Fruit fly (Drosophila melanogaster) whole organism, embryonic: ENCODE data around the gene CG8460.

Experiments
- BtbVII ChIP-seq: fragments of 200-800 bp; sonication (Bioruptor generic); optimal IDR thresholded peaks from 3 replicates; lab custom pipeline; 2017; ENCODE audit warnings: missing biosample characterization, mild to moderate bottlenecking, missing genetic modification characterization
- CG10979 ChIP-seq: fragments of 200-800 bp; sonication (Bioruptor generic); optimal IDR thresholded peaks from 2 replicates; lab custom pipeline; 2018; ENCODE audit warnings: missing biosample characterization, mild to moderate bottlenecking, missing genetic modification characterization, moderate library complexity
- CG11560 ChIP-seq: fragments of 200-800 bp; sonication (Bioruptor generic); IDR thresholded peaks from 3 replicates; pipeline ENCODE4 v1.3.6; 2022; ENCODE audit warnings: missing biosample characterization, missing genetic modification characterization
- CG12769 ChIP-seq: fragments of 200-800 bp; sonication (Bioruptor generic); optimal IDR thresholded peaks from 2 replicates; lab custom pipeline; 2019; ENCODE audit warnings: missing biosample characterization, mild to moderate bottlenecking, missing genetic modification characterization, moderate library complexity
- CG12942 ChIP-seq: fragments of 200-800 bp; sonication (Bioruptor generic); optimal IDR thresholded peaks from 3 replicates; lab custom pipeline; 2016; ENCODE audit warnings: missing biosample characterization, missing genetic modification characterization
- CG13624 ChIP-seq: fragments of 200-800 bp; sonication (Bioruptor generic); optimal IDR thresholded peaks from 2 replicates; lab custom pipeline; 2016; ENCODE audit warnings: missing biosample characterization, missing genetic modification characterization
- CG13894 ChIP-seq: fragments of 200-800 bp; sonication (Bioruptor generic); optimal IDR thresholded peaks from 3 replicates; lab custom pipeline; 2018; ENCODE audit warnings: missing biosample characterization, mild to moderate bottlenecking, missing genetic modification characterization, moderate library complexity
- CG14441 ChIP-seq: fragments of 200-800 bp; sonication (Bioruptor generic); IDR thresholded peaks from 2 replicates; pipeline ENCODE4 v1.3.6; 2022; ENCODE audit warnings: missing biosample characterization, missing genetic modification characterization
- CG1529 ChIP-seq: fragments of 200-800 bp; sonication (Bioruptor generic); optimal IDR thresholded peaks from 3 replicates; lab custom pipeline; 2018; ENCODE audit warnings: missing biosample characterization, missing genetic modification characterization
- CG1647 ChIP-seq: fragments of 200-800 bp; sonication (Bioruptor generic); optimal IDR thresholded peaks from 3 replicates; lab custom pipeline; 2016; ENCODE audit warnings: missing biosample characterization, missing genetic modification characterization
- CG18011 ChIP-seq: fragments of 200-800 bp; sonication (Bioruptor generic); optimal IDR thresholded peaks from 2 replicates; lab custom pipeline; 2017; ENCODE audit warnings: missing biosample characterization, missing genetic modification characterization, mild to moderate bottlenecking, moderate library complexity, missing genotype
- CG2120 ChIP-seq: fragments of 200-800 bp; sonication (Bioruptor generic); optimal IDR thresholded peaks from 3 replicates; lab custom pipeline; 2016; ENCODE audit warnings: missing biosample characterization, missing genetic modification characterization
- CG34376 ChIP-seq: fragments of 200-800 bp; sonication (Bioruptor generic); optimal IDR thresholded peaks from 2 replicates; lab custom pipeline; 2018; ENCODE audit warnings: missing biosample characterization, mild to moderate bottlenecking, missing genetic modification characterization
- CG42726 ChIP-seq: fragments of 200-800 bp; sonication (Bioruptor generic); IDR thresholded peaks from 2 replicates; pipeline ENCODE4 v1.3.6; 2022; ENCODE audit warnings: missing biosample characterization, missing genetic modification characterization; ENCODE audit not compliant: partially characterized antibody
- CG4707 ChIP-seq: fragments of 200-800 bp; sonication (Bioruptor generic); optimal IDR thresholded peaks from 2 replicates; lab custom pipeline; 2018; ENCODE audit warnings: missing biosample characterization, mild to moderate bottlenecking, missing genetic modification characterization, moderate library complexity
- CG5180 ChIP-seq: fragments of 200-800 bp; sonication (Bioruptor generic); optimal IDR thresholded peaks from 3 replicates; lab custom pipeline; 2017; ENCODE audit warnings: missing biosample characterization, missing genetic modification characterization, mild to moderate bottlenecking, moderate library complexity, missing genetic modification reagents
- CG5953 ChIP-seq: fragments of 200-800 bp; sonication (Bioruptor generic); IDR thresholded peaks from 2 replicates; pipeline ENCODE4 v1.3.6; 2022; ENCODE audit warnings: missing biosample characterization, missing genetic modification characterization
- CG8290 ChIP-seq, 3 experiments: fragments of 200-800 bp; sonication (Bioruptor generic); optimal IDR thresholded peaks; 2 replicates each; lab custom pipeline; 2016 to 2019; ENCODE audit warnings: missing biosample characterization in 3 of 3, missing genetic modification characterization in 3 of 3, mild to moderate bottlenecking in 2 of 3, moderate library complexity in 1 of 3
- CG9215 ChIP-seq: fragments of 200-800 bp; sonication (Bioruptor generic); IDR thresholded peaks from 2 replicates; pipeline ENCODE4 v1.3.6; 2022; ENCODE audit warnings: missing biosample characterization, missing genetic modification characterization
- CG9727 ChIP-seq: fragments of 200-800 bp; sonication (Bioruptor generic); optimal IDR thresholded peaks from 3 replicates; lab custom pipeline; 2017; ENCODE audit warnings: missing biosample characterization, mild to moderate bottlenecking, missing genetic modification characterization
- CrebB ChIP-seq: fragments of 200-800 bp; sonication (Bioruptor generic); optimal IDR thresholded peaks from 3 replicates; lab custom pipeline; 2018; ENCODE audit warnings: missing biosample characterization, mild to moderate bottlenecking, missing genetic modification characterization
- Deaf1 ChIP-seq: fragments of 200-800 bp; optimal IDR thresholded peaks from 3 replicates; lab custom pipeline; 2019; ENCODE audit warnings: missing biosample characterization, mild to moderate bottlenecking, missing genetic modification characterization, moderate library complexity
- Dek ChIP-seq: fragments of 200-800 bp; sonication (Bioruptor generic); optimal IDR thresholded peaks from 3 replicates; lab custom pipeline; 2019; ENCODE audit warnings: missing biosample characterization, mild to moderate bottlenecking, missing genetic modification characterization, moderate library complexity
- H15 ChIP-seq: fragments of 200-800 bp; sonication (Bioruptor generic); IDR thresholded peaks from 3 replicates; pipeline ENCODE4 v1.3.6; 2022; ENCODE audit warnings: missing biosample characterization, missing genetic modification characterization
- Med ChIP-seq: fragments of 200-800 bp; sonication (Bioruptor generic); peaks from one replicate; lab custom pipeline; 2016; ENCODE audit warnings: missing biosample characterization, missing genetic modification characterization, mild to moderate bottlenecking, inconsistent platforms, moderate library complexity
- NK7.1 ChIP-seq: fragments of 200-800 bp; sonication (Bioruptor generic); optimal IDR thresholded peaks from 3 replicates; lab custom pipeline; 2016; ENCODE audit warnings: missing biosample characterization, missing genetic modification characterization
- Nf-YB ChIP-seq: fragments of 200-800 bp; sonication (Bioruptor generic); optimal IDR thresholded peaks from 3 replicates; lab custom pipeline; 2019; ENCODE audit warnings: missing biosample characterization, mild to moderate bottlenecking, missing genetic modification characterization, moderate library complexity
- Pdp1 ChIP-seq, 2 experiments: fragments of 200-800 bp; sonication (Bioruptor generic); optimal IDR thresholded peaks; 3 replicates each; lab custom pipeline; 2016; ENCODE audit warnings: missing biosample characterization in 2 of 2, missing genetic modification characterization in 2 of 2, mild to moderate bottlenecking in 1 of 2, moderate library complexity in 1 of 2
- Taf1 ChIP-seq: fragments of 200-800 bp; sonication (Bioruptor generic); IDR thresholded peaks from 2 replicates; pipeline ENCODE4 v1.3.6; 2022; ENCODE audit warnings: missing biosample characterization, missing genetic modification characterization
- Usf ChIP-seq: fragments of 200-800 bp; sonication (Bioruptor generic); optimal IDR thresholded peaks from 2 replicates; lab custom pipeline; 2017; ENCODE audit warnings: missing genotype, missing biosample characterization, missing genetic modification characterization
- Xrp1 ChIP-seq: fragments of 200-800 bp; sonication (Bioruptor generic); IDR thresholded peaks from 2 replicates; pipeline ENCODE4 v1.3.6; 2022; ENCODE audit warnings: missing biosample characterization, missing genetic modification characterization
- ab ChIP-seq: fragments of 200-800 bp; sonication (Bioruptor generic); optimal IDR thresholded peaks from 2 replicates; lab custom pipeline; 2016; ENCODE audit warnings: missing biosample characterization, missing genetic modification characterization
- br ChIP-seq: fragments of >200 bp; optimal IDR thresholded peaks from 2 replicates; lab custom pipeline; 2017
- cas ChIP-seq: fragments of 200-800 bp; sonication (Bioruptor generic); IDR thresholded peaks from 2 replicates; pipeline ENCODE4 v1.3.6; 2022; ENCODE audit warnings: missing biosample characterization, missing genetic modification characterization
- cg ChIP-seq: fragments of 200-800 bp; sonication (Bioruptor generic); optimal IDR thresholded peaks from 3 replicates; lab custom pipeline; 2019; ENCODE audit warnings: missing biosample characterization, mild to moderate bottlenecking, missing genetic modification characterization, moderate library complexity
- chif ChIP-seq, 2 experiments: fragments of 200-800 bp; sonication (Bioruptor generic); optimal IDR thresholded peaks; 3 replicates each; lab custom pipeline; 2016; ENCODE audit warnings: missing biosample characterization in 2 of 2, missing genetic modification characterization in 2 of 2
- ci ChIP-seq: fragments of 200-800 bp; sonication (Bioruptor generic); IDR thresholded peaks from 3 replicates; pipeline ENCODE4 v1.3.6; 2022; ENCODE audit warnings: missing biosample characterization, missing genetic modification characterization
- cwo ChIP-seq: fragments of 200-800 bp; sonication (Bioruptor generic); optimal IDR thresholded peaks from 3 replicates; lab custom pipeline; 2017; ENCODE audit warnings: missing biosample characterization, missing genetic modification characterization, mild to moderate bottlenecking, moderate library complexity, missing genetic modification reagents
- dan ChIP-seq: fragments of 200-800 bp; sonication (Bioruptor generic); IDR thresholded peaks from 2 replicates; pipeline ENCODE4 v1.3.6; 2022; ENCODE audit warnings: missing biosample characterization, missing genetic modification characterization
- dmrt99B ChIP-seq: fragments of 200-800 bp; sonication (Bioruptor generic); optimal IDR thresholded peaks from 2 replicates; lab custom pipeline; 2018; ENCODE audit warnings: missing biosample characterization, mild to moderate bottlenecking, missing genetic modification characterization, moderate library complexity
- maf-S ChIP-seq: fragments of 200-800 bp; sonication (Bioruptor generic); optimal IDR thresholded peaks from 2 replicates; lab custom pipeline; 2016; ENCODE audit warnings: missing biosample characterization, missing genetic modification characterization
- nerfin-1 ChIP-seq: fragments of 200-800 bp; sonication (Bioruptor generic); optimal IDR thresholded peaks from 3 replicates; lab custom pipeline; 2019; ENCODE audit warnings: missing biosample characterization, mild to moderate bottlenecking, missing genetic modification characterization, moderate library complexity
- nom ChIP-seq: fragments of 200-800 bp; sonication (Bioruptor generic); optimal IDR thresholded peaks from 2 replicates; lab custom pipeline; 2017; ENCODE audit warnings: missing biosample characterization, missing genetic modification characterization, mild to moderate bottlenecking, moderate library complexity, missing genetic modification reagents
- oc ChIP-seq: fragments of 200-800 bp; sonication (Bioruptor generic); optimal IDR thresholded peaks from 2 replicates; lab custom pipeline; 2018; ENCODE audit warnings: missing biosample characterization, mild to moderate bottlenecking, missing genetic modification characterization, moderate library complexity
- phol ChIP-seq: fragments of 200-800 bp; sonication (Bioruptor generic); optimal IDR thresholded peaks from 3 replicates; lab custom pipeline; 2018; ENCODE audit warnings: missing biosample characterization, mild to moderate bottlenecking, missing genetic modification characterization, moderate library complexity
- pros ChIP-seq: fragments of 200-800 bp; sonication (Bioruptor generic); optimal IDR thresholded peaks from 3 replicates; lab custom pipeline; 2019; ENCODE audit warnings: missing biosample characterization, mild to moderate bottlenecking, missing genetic modification characterization, moderate library complexity
- pzg ChIP-seq: fragments of 200-800 bp; sonication (Bioruptor generic); optimal IDR thresholded peaks from 3 replicates; lab custom pipeline; 2018; ENCODE audit warnings: missing biosample characterization, mild to moderate bottlenecking, missing genetic modification characterization, moderate library complexity
- rib ChIP-seq: fragments of 200-800 bp; sonication (Bioruptor generic); IDR thresholded peaks from 2 replicates; pipeline ENCODE4 v1.3.6; 2022; ENCODE audit warnings: missing biosample characterization, missing genetic modification characterization
- sqz ChIP-seq: fragments of 200-800 bp; sonication (Bioruptor generic); optimal IDR thresholded peaks from 3 replicates; lab custom pipeline; 2018; ENCODE audit warnings: missing biosample characterization, mild to moderate bottlenecking, missing genetic modification characterization

The CG8460 gene

dm6 chr2L:8196757-8197530, at the start of gene CG8460, which contains the start of gene CG8475 (continued):
- TF ChIP-seq nerfin-1 (tag; lab: Kevin White, UChicago): no peak
- peak; percentile 97 for TF ChIP-seq sqz (GFP tag; lab: Kevin White, UChicago)
- TF ChIP-seq br (lab: Kevin White, UChicago): no peak
- no peak for TF ChIP-seq CG1647 (GFP tag; lab: Kevin White, UChicago)
- TF ChIP-seq CG11560 (tag; lab: Robert Waterston, UW): no peak
- TF ChIP-seq Xrp1 (GFP tag; lab: Robert Waterston, UW): no peak
- TF ChIP-seq Med (GFP tag; lab: Kevin White, UChicago): peak; percentile 70
- TF ChIP-seq CG9727 (GFP tag; lab: Kevin White, UChicago): no peak
- no peak for TF ChIP-seq NK7.1 (GFP tag; lab: Kevin White, UChicago)
- no peak for TF ChIP-seq Taf1 (GFP tag; lab: Robert Waterston, UW)
- no peak for TF ChIP-seq pros (GFP tag; lab: Kevin White, UChicago)
- no peak for TF ChIP-seq cwo (GFP tag; lab: Kevin White, UChicago)
- TF ChIP-seq CG5953: no peak
- no peak for TF ChIP-seq rib (GFP tag; lab: Robert Waterston, UW)
- TF ChIP-seq Nf-YB (GFP tag; lab: Kevin White, UChicago): no peak
- TF ChIP-seq CG42726: no peak
- TF ChIP-seq dan (GFP tag; lab: Robert Waterston, UW): no peak
- no peak for TF ChIP-seq dmrt99B
- no peak for TF ChIP-seq cg (GFP tag; lab: Kevin White, UChicago)
- TF ChIP-seq cas: no peak
- TF ChIP-seq CG4707 (GFP tag; lab: Kevin White, UChicago): no peak
- TF ChIP-seq Dek (tag; lab: Kevin White, UChicago): no peak
- no peak for TF ChIP-seq CG2120 (GFP tag; lab: Kevin White, UChicago)
- peak; percentile 69 for TF ChIP-seq CG9215
- no peak for TF ChIP-seq CG12769 (tag; lab: Kevin White, UChicago)
- TF ChIP-seq CG18011 (GFP tag; lab: Kevin White, UChicago): no peak
- TF ChIP-seq phol (tag; lab: Kevin White, UChicago): no peak
- no peak for TF ChIP-seq ab (GFP tag; lab: Kevin White, UChicago)
- TF ChIP-seq CrebB (tag; lab: Kevin White, UChicago): no peak
- TF ChIP-seq chif (GFP tag; optimal IDR thresholded peaks at IDR 0.05; lab: Kevin White, UChicago): no peak
- no peak for TF ChIP-seq CG10979 (tag; lab: Kevin White, UChicago)
- TF ChIP-seq Usf (GFP tag; lab: Kevin White, UChicago): no peak
- no peak for TF ChIP-seq CG12942
- no peak for TF ChIP-seq CG14441 (GFP tag; lab: Robert Waterston, UW)

- TF ChIP-seq oc (tag; lab: Kevin White, UChicago) (peak; percentile 29), CG13624 (no peak), H15 (GFP tag; lab: Robert Waterston, UW) (no peak), Pdp1 (GFP tag; optimal IDR thresholded peaks at IDR 0.05; lab: Kevin White, UChicago) (peak in 1 of 2 experiments; percentile 77), CG13894 (tag; lab: Kevin White, UChicago) (peak; percentile 83), CG12769 (tag; lab: Kevin White, UChicago) (peak; percentile 27), CG34376 (peak; percentile 14), pzg (no peak), ci (peak; percentile 32; the same call in 1 of the 3 replicates), Deaf1 (tag; lab: Kevin White, UChicago) (peak; percentile 74), BtbVII (GFP tag; lab: Kevin White, UChicago) (no peak), CG5180 (GFP tag; lab: Kevin White, UChicago) (peak; percentile 90), maf-S (GFP tag; lab: Kevin White, UChicago) (no peak), CG1529 (GFP tag; lab: Kevin White, UChicago) (no peak), nom (GFP tag; lab: Kevin White, UChicago) (peak; percentile 64), CG8290 (GFP tag; optimal IDR thresholded peaks at IDR 0.05; lab: Kevin White, UChicago) (peak; percentile 6), CG8290 (tag; optimal IDR thresholded peaks at IDR 0.05; lab: Kevin White, UChicago) (peak in 1 of 2 experiments; percentile 47)
Measured at dm6 chr2L:8148514-8149085, 48.4 kb upstream of the CG8460 start.
